Fruit fly (Drosophila melanogaster) whole organism, prepupa: ENCODE measurements around the gene dib.

Experiments used
- CG6792 ChIP-seq: fragments of 200-800 bp; sonication (Bioruptor generic); optimal IDR thresholded peaks from 3 replicates; lab custom pipeline; 2016; ENCODE audit warnings: missing biosample characterization, missing genetic modification characterization
- CG6854 ChIP-seq: fragments of 200-800 bp; sonication (Bioruptor generic); optimal IDR thresholded peaks from 2 replicates; lab custom pipeline; 2017; ENCODE audit warnings: missing biosample characterization, mild to moderate bottlenecking, missing genetic modification characterization
- Eip93F ChIP-seq: fragments of 200-800 bp; sonication (Bioruptor generic); optimal IDR thresholded peaks from 2 replicates; lab custom pipeline; 2016; ENCODE audit warnings: missing biosample characterization, mild to moderate bottlenecking, missing genetic modification characterization
- Gug ChIP-seq: fragments of 200-800 bp; sonication (Bioruptor generic); IDR thresholded peaks from 2 replicates; pipeline ENCODE4 v1.3.6; 2022; ENCODE audit warnings: missing biosample characterization, missing genetic modification characterization
- Hr39 ChIP-seq: fragments of 200-800 bp; sonication (Bioruptor generic); optimal IDR thresholded peaks from 2 replicates; lab custom pipeline; 2016; ENCODE audit warnings: missing biosample characterization, missing genetic modification characterization
- Sox102F ChIP-seq: fragments of 200-800 bp; sonication (Bioruptor generic); optimal IDR thresholded peaks from 2 replicates; lab custom pipeline; 2016; ENCODE audit warnings: missing biosample characterization, mild to moderate bottlenecking, missing genetic modification characterization
- acj6 ChIP-seq: fragments of 200-800 bp; sonication (Bioruptor generic); optimal IDR thresholded peaks from 3 replicates; lab custom pipeline; 2016; ENCODE audit warnings: missing biosample characterization, missing genetic modification characterization
- spab ChIP-seq: fragments of 200-800 bp; sonication (Bioruptor generic); optimal IDR thresholded peaks from 2 replicates; lab custom pipeline; 2017; ENCODE audit warnings: missing biosample characterization, mild to moderate bottlenecking, missing genetic modification characterization, missing genetic modification reagents

DNA sequence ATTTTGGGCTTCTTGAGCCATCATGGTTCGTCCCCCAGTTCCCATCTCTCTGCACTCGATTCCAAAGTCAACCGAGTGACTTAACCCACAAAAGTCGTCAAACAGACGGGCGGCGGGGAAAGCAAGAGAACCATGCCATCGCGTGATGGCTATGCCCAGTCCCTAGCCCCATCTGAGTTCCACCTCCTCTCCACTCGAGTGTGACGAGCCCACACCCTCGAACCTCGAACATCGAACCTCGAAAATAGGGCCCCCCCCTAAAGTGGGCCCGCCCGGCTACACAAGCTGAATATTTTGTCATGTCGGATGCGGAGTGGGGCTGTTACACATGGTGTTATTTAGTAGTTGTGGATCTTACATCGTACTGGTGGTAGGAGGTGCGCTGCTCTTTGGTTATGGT is 34.5 kb downstream of the dib start:
- TF ChIP-seq spab (no peak), acj6 (no peak), Sox102F (no peak), Eip93F (GFP tag; lab: Kevin White, UChicago) (no peak), CG6792 (GFP tag; lab: Kevin White, UChicago) (no peak), CG6854 (no peak), Gug (no peak), Hr39 (GFP tag; lab: Kevin White, UChicago) (no peak)
